Worm (Caenorhabditis elegans) whole organism, midembryonic: ENCODE measurements around the gene vab-7.

Source experiments
- T22C8.4 ChIP-seq: fragments of 200-800 bp; sonication (Bioruptor generic); IDR thresholded peaks from 2 replicates; pipeline ENCODE4 v1.3.6; 2022; ENCODE audit warnings: missing genetic modification characterization, missing compliant biosample characterization
- cog-1 ChIP-seq: sonication (generic microtip); optimal IDR thresholded peaks from 2 replicates; lab custom pipeline; 2016; ENCODE audit warnings: missing genetic modification characterization, missing compliant biosample characterization
- flt-1 ChIP-seq: fragments of 200-800 bp; sonication (Bioruptor generic); IDR thresholded peaks from 2 replicates; pipeline ENCODE4 v1.3.6; 2022; ENCODE audit warnings: missing genetic modification characterization, missing compliant biosample characterization
- klf-2 ChIP-seq: fragments of 200-800 bp; sonication (Bioruptor generic); conservative IDR thresholded peaks from 2 replicates; pipeline ENCODE4 v1.3.6; 2022; ENCODE audit warnings: missing genetic modification reagents, missing genetic modification characterization, missing compliant biosample characterization
- med-1 ChIP-seq: sonication (generic microtip); optimal IDR thresholded peaks from 2 replicates; lab custom pipeline; 2017; ENCODE audit warnings: missing genetic modification characterization, mild to moderate bottlenecking, missing compliant biosample characterization, antibody characterized with exemption, missing genetic modification reagents; ENCODE audit not compliant: insufficient read depth
- tab-1 ChIP-seq: fragments of 200-800 bp; sonication (Bioruptor generic); IDR thresholded peaks from 2 replicates; pipeline ENCODE4 v1.3.6; 2022; ENCODE audit warnings: missing genetic modification characterization, missing compliant biosample characterization
- ztf-23 ChIP-seq: fragments of 200-800 bp; sonication (Bioruptor generic); IDR thresholded peaks from 2 replicates; pipeline ENCODE4 v1.3.6; 2022; ENCODE audit warnings: missing genetic modification reagents, missing genetic modification characterization, missing compliant biosample characterization
- ztf-29 ChIP-seq: fragments of 200-800 bp; sonication (Bioruptor generic); IDR thresholded peaks from 2 replicates; pipeline ENCODE4 v1.3.6; 2022; ENCODE audit warnings: missing genetic modification reagents, missing genetic modification characterization, missing compliant biosample characterization

- TF ChIP-seq T22C8.4: no peak
- TF ChIP-seq flt-1: no peak
- no peak for TF ChIP-seq ztf-29 (GFP tag; lab: Robert Waterston, UW)
- TF ChIP-seq klf-2: no peak
- no peak for TF ChIP-seq med-1 (GFP tag; lab: Kevin White, UChicago)
- no peak for TF ChIP-seq cog-1
- TF ChIP-seq ztf-23 (GFP tag; lab: Robert Waterston, UW): no peak
- no peak for TF ChIP-seq tab-1
Measured at ce11 chrIII:10908543-10908942, 11.6 kb upstream of the vab-7 start.
